Worm (Caenorhabditis elegans): ENCODE measurements around the gene lit-1.

Gene lit-1

DNA sequence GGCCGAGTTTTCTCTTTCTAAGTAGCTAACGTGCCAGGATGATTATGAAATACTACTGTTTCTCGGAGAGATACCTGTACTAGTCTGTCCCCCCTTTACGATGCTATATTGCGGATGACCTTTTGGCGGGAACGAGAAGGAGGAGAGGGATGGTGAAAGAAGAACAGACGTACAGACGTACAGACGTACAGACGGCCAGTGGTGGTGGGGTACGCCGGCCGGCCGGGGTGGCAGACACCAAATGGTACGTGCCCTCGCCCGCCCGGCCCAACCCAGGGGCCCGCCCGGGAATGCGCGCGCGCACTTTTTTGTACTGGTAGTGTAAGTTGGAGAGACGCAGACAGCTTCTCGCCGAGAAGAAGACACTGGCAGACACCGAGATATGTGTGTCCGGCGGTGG, 19.3 kb downstream of the lit-1 start (continued):
- TF ChIP-seq ceh-31 (tag; optimal IDR thresholded peaks at IDR 0.05) (peak; percentile 40), lim-6 (tag; optimal IDR thresholded peaks at IDR 0.05) (peak; percentile 10), pros-1 (tag; optimal IDR thresholded peaks at IDR 0.05) (peak; percentile 53), rnt-1 (tag; optimal IDR thresholded peaks at IDR 0.05) (peak; percentile 14), hlh-8 (tag; optimal IDR thresholded peaks at IDR 0.05) (peak; percentile 1), T23F11.4 (GFP tag; optimal IDR thresholded peaks at IDR 0.05) (peak; percentile 50)

DNA sequence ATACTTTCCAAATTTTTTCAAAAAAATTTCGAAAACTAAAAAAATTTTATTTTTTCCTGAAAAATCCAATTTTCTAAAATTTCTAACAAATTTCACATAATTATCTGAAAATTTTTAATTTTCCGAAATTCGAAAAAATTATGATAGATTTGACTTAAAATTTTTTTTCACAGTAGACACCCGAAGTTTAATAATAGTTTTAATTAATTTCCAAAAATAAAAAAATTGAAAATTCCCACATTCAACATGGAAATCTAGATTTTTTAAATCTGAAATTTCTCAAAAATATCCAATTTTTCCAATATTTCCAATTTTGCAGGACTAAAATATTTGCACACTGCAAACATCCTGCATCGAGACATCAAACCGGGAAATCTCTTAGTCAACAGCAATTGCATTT, 20.2 kb downstream of the lit-1 start:
- TF ChIP-seq eyg-1 (tag; optimal IDR thresholded peaks at IDR 0.05) (no peak), T23F11.4 (GFP tag; optimal IDR thresholded peaks at IDR 0.05) (no peak), gmeb-2 (tag; optimal IDR thresholded peaks at IDR 0.05) (no peak), tbx-2 (tag; optimal IDR thresholded peaks at IDR 0.05) (no peak), ceh-24 (tag; optimal IDR thresholded peaks at IDR 0.05) (no peak), hlh-30 (tag; optimal IDR thresholded peaks at IDR 0.05; ENCODE audit: insufficient read depth) (no peak), ceh-2 (tag; optimal IDR thresholded peaks at IDR 0.05) (no peak), hlh-15 (tag; optimal IDR thresholded peaks at IDR 0.05) (no peak)

DNA sequence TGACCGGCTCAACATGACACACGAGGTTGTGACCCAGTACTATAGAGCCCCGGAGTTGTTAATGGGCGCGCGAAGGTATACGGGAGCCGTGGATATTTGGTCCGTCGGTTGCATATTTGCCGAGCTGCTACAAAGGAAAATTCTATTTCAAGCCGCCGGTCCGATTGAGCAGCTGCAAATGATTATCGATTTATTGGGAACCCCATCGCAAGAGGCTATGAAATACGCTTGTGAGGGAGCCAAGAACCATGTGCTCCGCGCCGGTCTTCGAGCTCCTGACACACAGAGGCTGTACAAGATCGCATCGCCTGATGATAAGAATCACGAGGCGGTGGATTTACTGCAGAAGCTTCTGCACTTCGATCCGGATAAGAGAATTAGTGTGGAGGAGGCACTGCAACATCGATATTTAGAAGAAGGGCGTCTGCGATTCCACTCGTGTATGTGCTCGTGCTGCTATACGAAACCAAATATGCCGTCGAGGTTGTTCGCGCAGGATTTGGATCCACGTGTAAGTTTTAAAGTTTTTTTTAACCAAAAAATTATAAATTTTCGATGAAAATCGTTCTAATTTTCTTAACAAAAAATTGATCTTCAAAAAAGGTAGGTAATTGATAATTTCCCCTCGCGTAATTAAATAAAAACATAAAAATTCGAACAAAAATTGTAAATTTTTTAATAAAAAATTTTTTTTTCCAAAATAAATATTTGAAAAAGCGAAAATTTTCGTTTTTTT, 20.8 kb downstream of the lit-1 start:
- TF ChIP-seq hlh-6 (tag; optimal IDR thresholded peaks at IDR 0.05) (peak; percentile 11), madf-2 (tag; optimal IDR thresholded peaks at IDR 0.05) (no peak), ceh-48 (tag; optimal IDR thresholded peaks at IDR 0.05) (peak; percentile 24)

DNA sequence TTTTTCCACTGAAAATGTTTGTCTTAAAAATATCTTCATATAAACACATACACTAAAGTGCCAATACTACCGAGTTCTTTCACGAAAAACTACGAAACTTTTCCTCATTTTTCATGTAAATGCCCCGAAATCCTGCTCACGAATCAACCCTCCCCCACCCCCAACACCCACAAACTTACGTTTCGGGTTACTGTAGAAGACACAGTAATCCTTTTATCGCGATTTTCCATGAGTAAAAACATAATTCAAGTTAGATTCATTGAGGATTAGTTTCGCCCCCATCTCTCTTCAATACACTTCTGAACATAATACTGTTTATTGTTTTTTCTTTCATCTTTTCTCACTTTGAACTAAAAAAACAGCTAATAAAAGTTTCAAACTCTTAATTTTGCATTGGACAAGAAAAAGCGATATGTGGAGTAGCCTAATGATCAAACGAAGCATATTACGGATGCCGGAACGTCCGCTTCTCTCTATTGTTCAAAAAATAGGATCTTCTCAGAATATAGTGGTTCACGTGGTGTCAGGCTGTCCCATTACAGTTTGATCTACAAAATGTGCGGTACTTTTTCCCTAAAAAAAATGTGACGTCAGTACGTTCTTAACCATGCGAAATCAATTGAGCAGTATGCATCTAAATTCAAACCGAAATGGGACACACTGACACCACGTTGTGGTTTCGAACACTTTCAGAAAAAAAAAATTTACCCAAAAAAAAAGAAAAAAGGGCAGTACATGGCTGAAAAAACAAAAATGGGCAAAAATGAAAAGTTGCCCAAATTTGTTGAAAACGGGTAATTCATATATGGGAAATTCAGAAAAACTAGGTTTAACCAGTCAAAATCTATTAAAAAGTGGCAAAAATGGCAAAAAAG, 22.5 kb downstream of the lit-1 start:
- no peak for TF ChIP-seq ceh-19 (GFP tag; optimal IDR thresholded peaks at IDR 0.05)
- TF ChIP-seq nhr-11 (tag; optimal IDR thresholded peaks at IDR 0.05), result no peak
- TF ChIP-seq ceh-2 (tag; optimal IDR thresholded peaks at IDR 0.05), result no peak
- peak; percentile 2 for TF ChIP-seq pha-2 (tag; optimal IDR thresholded peaks at IDR 0.05)
- no peak for TF ChIP-seq rnt-1 (tag; optimal IDR thresholded peaks at IDR 0.05)
- TF ChIP-seq sox-2 (GFP tag; IDR thresholded peaks at IDR 0.05), result no peak

DNA sequence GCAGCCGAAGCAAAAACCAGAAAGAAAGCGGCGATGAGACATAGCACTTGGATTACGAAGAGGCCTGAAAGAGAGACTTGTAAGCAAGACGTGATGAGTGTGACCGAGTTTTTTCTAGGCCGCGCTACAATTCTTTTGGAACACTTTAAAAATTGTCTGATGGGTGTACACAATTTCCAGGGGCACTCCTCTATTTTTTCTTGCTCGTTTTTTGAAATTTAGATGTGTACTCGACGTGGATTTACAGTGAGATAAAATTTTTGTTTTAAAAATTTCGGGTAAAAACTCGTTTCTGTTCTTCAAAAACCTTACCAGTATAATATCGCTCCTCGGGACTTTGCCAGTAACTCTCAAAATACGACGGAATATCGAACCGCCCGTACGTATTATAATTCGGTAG, 28.0 kb downstream of the lit-1 start:
- TF ChIP-seq gmeb-2 (tag; optimal IDR thresholded peaks at IDR 0.05) (no peak), T23F11.4 (GFP tag; optimal IDR thresholded peaks at IDR 0.05) (no peak), odd-2 (tag; optimal IDR thresholded peaks at IDR 0.05) (no peak)

DNA sequence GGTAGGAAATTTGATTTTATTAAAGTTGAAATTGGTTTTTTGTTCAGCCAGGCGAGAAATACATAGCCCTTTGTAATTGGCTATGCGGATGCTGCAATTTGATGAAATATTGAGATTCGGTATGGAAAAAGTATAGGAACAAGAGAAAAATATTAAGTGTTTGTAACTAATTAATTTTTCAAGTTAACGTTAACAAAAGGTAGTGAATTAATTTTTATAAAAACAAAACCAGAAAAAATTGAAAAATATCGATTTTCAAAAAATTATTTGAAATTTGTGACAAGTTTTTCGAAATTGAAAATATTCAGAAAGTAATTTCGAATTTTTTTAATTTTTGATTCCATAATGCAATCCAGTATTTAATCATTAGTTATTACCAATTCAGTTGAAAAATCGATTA, 29.8 kb downstream of the lit-1 start, which contains the start of gene W06F12.2:
TSS of gene W06F12.2 (minus strand) at position 101 of the 400 bp plus-strand sequence.
- TF ChIP-seq dve-1 (tag; optimal IDR thresholded peaks at IDR 0.05) (no peak), nhr-11 (tag; optimal IDR thresholded peaks at IDR 0.05) (no peak), mec-3 (tag; optimal IDR thresholded peaks at IDR 0.05; ENCODE audit: borderline replicate concordance) (no peak), gmeb-2 (tag; optimal IDR thresholded peaks at IDR 0.05) (no peak), ahr-1 (tag; optimal IDR thresholded peaks at IDR 0.05) (no peak), lim-6 (tag; optimal IDR thresholded peaks at IDR 0.05) (no peak), tbx-7 (tag; optimal IDR thresholded peaks at IDR 0.05) (no peak), ama-1 (optimal IDR thresholded peaks at IDR 0.05) (no peak)

DNA sequence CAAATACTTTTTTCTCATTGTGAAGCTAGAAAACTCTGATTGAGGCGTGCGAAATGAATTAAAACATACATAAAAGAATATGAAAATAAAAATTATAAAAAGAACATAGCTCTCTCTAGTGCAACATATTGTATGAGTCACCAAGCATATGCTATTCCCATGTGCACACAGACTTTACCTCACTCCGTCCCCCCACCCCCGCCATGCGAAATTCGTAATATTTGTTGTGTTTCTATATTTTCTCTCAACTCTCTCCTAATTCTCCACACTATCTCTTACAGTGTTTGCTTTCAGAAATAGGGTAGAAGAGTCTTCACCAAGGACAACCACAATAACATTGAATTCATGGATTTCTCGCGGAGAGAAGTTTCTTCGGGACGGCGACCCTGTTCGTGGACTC, 30.9 kb downstream of the lit-1 start:
- no peak for TF ChIP-seq Y22D7AL.16 (tag; optimal IDR thresholded peaks at IDR 0.05)
- no peak for TF ChIP-seq hlh-30 (tag; optimal IDR thresholded peaks at IDR 0.05; ENCODE audit: insufficient read depth)
- TF ChIP-seq pat-9 (tag; optimal IDR thresholded peaks at IDR 0.05), result no peak
- TF ChIP-seq ref-2 (tag; optimal IDR thresholded peaks at IDR 0.05), result no peak
- no peak for TF ChIP-seq ceh-24 (tag; optimal IDR thresholded peaks at IDR 0.05)
- no peak for TF ChIP-seq odd-2 (tag; optimal IDR thresholded peaks at IDR 0.05)
- no peak for TF ChIP-seq ceh-6 (GFP tag; optimal IDR thresholded peaks at IDR 0.05)
- TF ChIP-seq ceh-9 (tag; optimal IDR thresholded peaks at IDR 0.05), result no peak
- no peak for TF ChIP-seq tbx-2 (tag; optimal IDR thresholded peaks at IDR 0.05)
- no peak for TF ChIP-seq nhr-11 (tag; optimal IDR thresholded peaks at IDR 0.05)
- TF ChIP-seq ceh-18 (tag; optimal IDR thresholded peaks at IDR 0.05), result no peak
- TF ChIP-seq gmeb-2 (tag; optimal IDR thresholded peaks at IDR 0.05), result no peak
- no peak for TF ChIP-seq pqm-1 (tag; optimal IDR thresholded peaks at IDR 0.05)
- TF ChIP-seq ceh-2 (tag; optimal IDR thresholded peaks at IDR 0.05), result no peak
- no peak for TF ChIP-seq hlh-6 (tag; optimal IDR thresholded peaks at IDR 0.05)
- no peak for TF ChIP-seq C38D4.7 (GFP tag; optimal IDR thresholded peaks at IDR 0.05)
- no peak for TF ChIP-seq ztf-16 (tag; optimal IDR thresholded peaks at IDR 0.05)
- TF ChIP-seq ttx-3 (tag; optimal IDR thresholded peaks at IDR 0.05), result no peak
- TF ChIP-seq elt-2 (tag; optimal IDR thresholded peaks at IDR 0.05), result no peak
